Fruit fly (Drosophila melanogaster) whole organism, embryonic: ENCODE measurements around the gene bab2.

Experiments
- Aef1 ChIP-seq: fragments of 200-800 bp; sonication (Bioruptor generic); IDR thresholded peaks from 3 replicates; pipeline ENCODE4 v1.3.6; 2022; ENCODE audit warnings: missing biosample characterization, missing genetic modification characterization
- Blimp-1 ChIP-seq: fragments of 200-800 bp; sonication (Bioruptor generic); optimal IDR thresholded peaks from 3 replicates; lab custom pipeline; 2018; ENCODE audit warnings: missing biosample characterization, missing genetic modification characterization, mild to moderate bottlenecking, moderate library complexity, missing genetic modification reagents
- CG12236 ChIP-seq: fragments of 200-800 bp; sonication (Bioruptor generic); optimal IDR thresholded peaks from 2 replicates; lab custom pipeline; 2016; ENCODE audit warnings: missing biosample characterization, missing genetic modification characterization
- CG13123 ChIP-seq: fragments of 200-800 bp; sonication (Bioruptor generic); optimal IDR thresholded peaks from 2 replicates; lab custom pipeline; 2016; ENCODE audit warnings: missing biosample characterization, missing genetic modification characterization
- CG14965 ChIP-seq: fragments of 200-800 bp; sonication (Bioruptor generic); optimal IDR thresholded peaks from 2 replicates; lab custom pipeline; 2016; ENCODE audit warnings: missing biosample characterization, missing genetic modification characterization, borderline replicate concordance
- CG15269 ChIP-seq: fragments of 200-800 bp; sonication (Bioruptor generic); optimal IDR thresholded peaks from 2 replicates; lab custom pipeline; 2018; ENCODE audit warnings: missing biosample characterization, mild to moderate bottlenecking, missing genetic modification characterization, moderate library complexity
- CG1603 ChIP-seq: fragments of 200-800 bp; sonication (Bioruptor generic); optimal IDR thresholded peaks from 2 replicates; lab custom pipeline; 2019; ENCODE audit warnings: missing biosample characterization, mild to moderate bottlenecking, missing genetic modification characterization, moderate library complexity
- CG17328 ChIP-seq: fragments of 200-800 bp; sonication (Bioruptor generic); IDR thresholded peaks from 2 replicates; pipeline ENCODE4 v1.3.6; 2022; ENCODE audit warnings: missing biosample characterization, missing genetic modification characterization
- CG17802 ChIP-seq: fragments of 200-800 bp; sonication (Bioruptor generic); optimal IDR thresholded peaks from 2 replicates; lab custom pipeline; 2018; ENCODE audit warnings: missing biosample characterization, mild to moderate bottlenecking, missing genetic modification characterization, moderate library complexity
- CG18011 ChIP-seq: fragments of 200-800 bp; sonication (Bioruptor generic); optimal IDR thresholded peaks from 2 replicates; lab custom pipeline; 2017; ENCODE audit warnings: missing biosample characterization, missing genetic modification characterization, mild to moderate bottlenecking, moderate library complexity, missing genotype
- CG1832 ChIP-seq: fragments of 200-800 bp; sonication (Bioruptor generic); optimal IDR thresholded peaks from 2 replicates; lab custom pipeline; 2017; ENCODE audit warnings: missing biosample characterization, mild to moderate bottlenecking, missing genetic modification characterization, inconsistent platforms
- CG18476 ChIP-seq: fragments of 200-800 bp; sonication (Bioruptor generic); optimal IDR thresholded peaks from 2 replicates; lab custom pipeline; 2016; ENCODE audit warnings: missing biosample characterization, mild to moderate bottlenecking, missing genetic modification characterization
- CG18764 ChIP-seq: fragments of 200-800 bp; sonication (Bioruptor generic); optimal IDR thresholded peaks from 3 replicates; lab custom pipeline; 2016; ENCODE audit warnings: missing biosample characterization, missing genetic modification characterization
- CG2129 ChIP-seq: fragments of 200-800 bp; sonication (Bioruptor generic); IDR thresholded peaks from 2 replicates; pipeline ENCODE4 v1.3.6; 2022; ENCODE audit warnings: missing biosample characterization, missing genetic modification characterization; ENCODE audit not compliant: partially characterized antibody
- CG30403 ChIP-seq: fragments of 200-800 bp; sonication (Bioruptor generic); optimal IDR thresholded peaks from 3 replicates; lab custom pipeline; 2016; ENCODE audit warnings: missing biosample characterization, missing genetic modification characterization
- CG30431 ChIP-seq: fragments of 200-800 bp; sonication (Bioruptor generic); optimal IDR thresholded peaks from 2 replicates; lab custom pipeline; 2017; ENCODE audit warnings: missing biosample characterization, missing genetic modification characterization
- CG31224 ChIP-seq: fragments of 200-800 bp; sonication (Bioruptor generic); IDR thresholded peaks from 2 replicates; pipeline ENCODE4 v1.3.6; 2022; ENCODE audit warnings: missing biosample characterization, missing genetic modification characterization
- CG3163 ChIP-seq: fragments of 200-800 bp; sonication (Bioruptor generic); optimal IDR thresholded peaks from 3 replicates; lab custom pipeline; 2016; ENCODE audit warnings: missing biosample characterization, missing genetic modification characterization
- CG42726 ChIP-seq: fragments of 200-800 bp; sonication (Bioruptor generic); IDR thresholded peaks from 2 replicates; pipeline ENCODE4 v1.3.6; 2022; ENCODE audit warnings: missing biosample characterization, missing genetic modification characterization; ENCODE audit not compliant: partially characterized antibody
- CG6254 ChIP-seq: fragments of 200-800 bp; sonication (Bioruptor generic); optimal IDR thresholded peaks from 3 replicates; lab custom pipeline; 2017; ENCODE audit warnings: mild to moderate bottlenecking, missing biosample characterization, missing genetic modification reagents, missing genetic modification characterization
- CG7786 ChIP-seq: fragments of 200-800 bp; sonication (Bioruptor generic); optimal IDR thresholded peaks from 2 replicates; lab custom pipeline; 2016; ENCODE audit warnings: missing biosample characterization, missing genetic modification characterization
- CG8924 ChIP-seq: fragments of 200-800 bp; optimal IDR thresholded peaks from 3 replicates; lab custom pipeline; 2019; ENCODE audit warnings: missing biosample characterization, mild to moderate bottlenecking, missing genetic modification characterization, moderate library complexity
- CG9609 ChIP-seq: fragments of 200-800 bp; sonication (Bioruptor generic); optimal IDR thresholded peaks from 3 replicates; lab custom pipeline; 2016; ENCODE audit warnings: missing biosample characterization, missing genetic modification characterization
- D19A ChIP-seq: fragments of 200-800 bp; optimal IDR thresholded peaks from 3 replicates; lab custom pipeline; 2019; ENCODE audit warnings: missing biosample characterization, mild to moderate bottlenecking, missing genetic modification characterization, moderate library complexity
- Deaf1 ChIP-seq: fragments of 200-800 bp; optimal IDR thresholded peaks from 3 replicates; lab custom pipeline; 2019; ENCODE audit warnings: missing biosample characterization, mild to moderate bottlenecking, missing genetic modification characterization, moderate library complexity
- Elba2 ChIP-seq: fragments of 200-800 bp; sonication (Bioruptor generic); optimal IDR thresholded peaks from 3 replicates; lab custom pipeline; 2016; ENCODE audit warnings: missing biosample characterization, missing genetic modification characterization
- Fer3 ChIP-seq: fragments of 200-800 bp; sonication (Bioruptor generic); optimal IDR thresholded peaks from 2 replicates; lab custom pipeline; 2018; ENCODE audit warnings: missing biosample characterization, mild to moderate bottlenecking, missing genetic modification characterization, moderate library complexity
- H2.0 ChIP-seq: fragments of 200-800 bp; sonication (Bioruptor generic); IDR thresholded peaks from 2 replicates; pipeline ENCODE4 v1.3.6; 2022; ENCODE audit warnings: missing biosample characterization, missing genetic modification characterization
- MTF-1 ChIP-seq: fragments of 200-800 bp; sonication (Bioruptor generic); optimal IDR thresholded peaks from 2 replicates; lab custom pipeline; 2018; ENCODE audit warnings: missing biosample characterization, mild to moderate bottlenecking, missing genetic modification characterization, borderline replicate concordance
- Med ChIP-seq: fragments of 200-800 bp; sonication (Bioruptor generic); peaks from one replicate; lab custom pipeline; 2016; ENCODE audit warnings: missing biosample characterization, missing genetic modification characterization, mild to moderate bottlenecking, inconsistent platforms, moderate library complexity
- Opbp ChIP-seq: fragments of 200-800 bp; sonication (Bioruptor generic); IDR thresholded peaks from 3 replicates; pipeline ENCODE4 v1.3.6; 2022; ENCODE audit warnings: missing biosample characterization, missing genetic modification characterization; ENCODE audit not compliant: partially characterized antibody
- Pdp1 ChIP-seq, 2 experiments: fragments of 200-800 bp; sonication (Bioruptor generic); optimal IDR thresholded peaks; 3 replicates each; lab custom pipeline; 2016; ENCODE audit warnings: missing biosample characterization in 2 of 2, missing genetic modification characterization in 2 of 2, mild to moderate bottlenecking in 1 of 2, moderate library complexity in 1 of 2
- ab ChIP-seq: fragments of 200-800 bp; sonication (Bioruptor generic); optimal IDR thresholded peaks from 2 replicates; lab custom pipeline; 2016; ENCODE audit warnings: missing biosample characterization, missing genetic modification characterization
- bsh ChIP-seq, 2 experiments: fragments of 200-800 bp; sonication (Bioruptor generic); optimal IDR thresholded peaks; 2 replicates each; lab custom pipeline; 2017 to 2018; ENCODE audit warnings: mild to moderate bottlenecking in 2 of 2, missing biosample characterization in 2 of 2, missing genetic modification characterization in 2 of 2, moderate library complexity in 1 of 2
- dmrt11E ChIP-seq: fragments of 200-800 bp; sonication (Bioruptor generic); optimal IDR thresholded peaks from 3 replicates; lab custom pipeline; 2018; ENCODE audit warnings: missing biosample characterization, mild to moderate bottlenecking, missing genetic modification characterization, moderate library complexity
- ems ChIP-seq: fragments of 200-800 bp; sonication (Bioruptor generic); optimal IDR thresholded peaks from 3 replicates; lab custom pipeline; 2016; ENCODE audit warnings: missing biosample characterization, missing genetic modification characterization
- hkb ChIP-seq, 2 experiments: fragments of 200-800 bp in 1 of 2; fragments of >200 bp in 1 of 2; sonication (Bioruptor generic) in 1 of 2; IDR thresholded peaks in 1 of 2; optimal IDR thresholded peaks in 1 of 2; 2 replicates each; pipeline versions ENCODE4 v1.3.6 to Lab custom; 2017 to 2022; ENCODE audit warnings: missing biosample characterization in 1 of 2, missing genetic modification characterization in 1 of 2
- hth ChIP-seq: fragments of >200 bp; optimal IDR thresholded peaks from 2 replicates; lab custom pipeline; 2017; ENCODE audit warnings: inconsistent platforms
- kay ChIP-seq: fragments of 200-800 bp; sonication (Bioruptor generic); optimal IDR thresholded peaks from 2 replicates; lab custom pipeline; 2016; ENCODE audit warnings: missing biosample characterization, missing genetic modification characterization
- lilli ChIP-seq: fragments of 200-800 bp; sonication (Bioruptor generic); optimal IDR thresholded peaks from 3 replicates; lab custom pipeline; 2016; ENCODE audit warnings: missing biosample characterization, missing genetic modification characterization
- lmd ChIP-seq: fragments of 200-800 bp; sonication (Bioruptor generic); IDR thresholded peaks from 2 replicates; pipeline ENCODE4 v1.3.6; 2022; ENCODE audit warnings: missing biosample characterization, missing genetic modification characterization
- pan ChIP-seq, 4 experiments: fragments of >200 bp in 3 of 4; fragments of 200-800 bp in 1 of 4; sonication (Bioruptor generic) in 1 of 4; optimal IDR thresholded peaks in 3 of 4; IDR thresholded peaks in 1 of 4; 2 replicates each; pipeline versions ENCODE4 v1.3.6 to Lab custom; 2017 to 2022; ENCODE audit warnings: missing biosample characterization in 2 of 4, missing genetic modification characterization in 2 of 4, mixed read lengths in 1 of 4
- salm ChIP-seq: fragments of 200-800 bp; sonication (Bioruptor generic); optimal IDR thresholded peaks from 2 replicates; lab custom pipeline; 2018; ENCODE audit warnings: missing biosample characterization, mild to moderate bottlenecking, missing genetic modification characterization
- stc ChIP-seq: fragments of 200-800 bp; sonication (Bioruptor generic); IDR thresholded peaks from 2 replicates; pipeline ENCODE4 v1.3.6; 2022; ENCODE audit warnings: missing biosample characterization, missing genetic modification characterization
- tgo ChIP-seq: fragments of 200-800 bp; sonication (Bioruptor generic); IDR thresholded peaks from 3 replicates; pipeline ENCODE4 v1.3.6; 2022; ENCODE audit warnings: missing biosample characterization, missing genetic modification characterization
- tll ChIP-seq, 2 experiments: fragments of 200-800 bp in 1 of 2; fragments of >200 bp in 1 of 2; sonication (Bioruptor generic) in 1 of 2; optimal IDR thresholded peaks; 2 replicates each; lab custom pipeline; 2017 to 2019; ENCODE audit warnings: missing biosample characterization in 2 of 2, missing genetic modification characterization in 2 of 2, mild to moderate bottlenecking in 1 of 2, moderate library complexity in 1 of 2
- unpg ChIP-seq: fragments of 200-800 bp; sonication (Bioruptor generic); optimal IDR thresholded peaks from 3 replicates; lab custom pipeline; 2018; ENCODE audit warnings: missing biosample characterization, mild to moderate bottlenecking, missing genetic modification characterization, moderate library complexity
- wor ChIP-seq: fragments of 200-800 bp; sonication (Bioruptor generic); IDR thresholded peaks from 2 replicates; pipeline ENCODE4 v1.3.6; 2022; ENCODE audit warnings: missing biosample characterization, missing genetic modification characterization

The bab2 gene

DNA sequence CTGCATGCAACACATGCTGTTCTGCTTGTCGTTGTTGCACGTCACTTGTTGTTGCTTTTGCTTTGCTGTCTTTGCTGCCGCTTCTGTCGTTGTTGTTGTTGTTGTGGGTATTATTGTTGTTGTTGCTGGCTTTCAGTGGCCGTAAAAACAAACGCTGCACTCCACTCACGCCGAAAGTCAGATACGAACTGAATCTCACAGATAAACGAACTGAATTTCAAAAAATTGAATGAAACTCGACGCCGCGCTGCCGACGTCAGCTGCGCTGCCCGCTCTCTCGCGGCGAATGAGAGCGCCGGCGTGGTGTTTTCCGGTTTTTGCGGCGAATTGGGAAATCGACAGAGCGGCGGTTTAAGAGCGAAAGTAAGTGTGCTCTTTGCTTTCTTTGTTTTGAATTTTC is at the start of gene bab2 (continued):
- TF ChIP-seq salm (tag; lab: Kevin White, UChicago) (peak; percentile 28), CG17328 (GFP tag; lab: Robert Waterston, UW) (peak; percentile 31; the same call in 1 of the 2 replicates), CG30403 (no peak), D19A (peak; percentile 33), CG18011 (no peak), hkb (optimal IDR thresholded peaks at IDR 0.05; lab: Kevin White, UChicago) (no peak), hkb (GFP tag; IDR thresholded peaks at IDR 0.05; lab: Robert Waterston, UW) (0 out of 2 replicates have a peak, but pooled peaks have one; percentile 33), Elba2 (GFP tag; lab: Kevin White, UChicago) (no peak), pan (optimal IDR thresholded peaks at IDR 0.05; lab: Kevin White, UChicago) (no peak), pan (GFP tag; optimal IDR thresholded peaks at IDR 0.05 in 1 of 2, IDR thresholded peaks at IDR 0.05 in 1 of 2) (peak in 1 of 2 experiments; percentile 11), kay (GFP tag; lab: Kevin White, UChicago) (no peak), CG30431 (GFP tag; lab: Kevin White, UChicago) (no peak), CG15269 (tag; lab: Kevin White, UChicago) (no peak), CG42726 (GFP tag; lab: Robert Waterston, UW) (peak; percentile 71; the same call in 1 of the 2 replicates), Opbp (GFP tag; lab: Robert Waterston, UW) (peak; percentile 75), CG12236 (GFP tag; lab: Kevin White, UChicago) (peak; percentile 3), CG3163 (GFP tag; lab: Kevin White, UChicago) (peak; percentile 95), wor (GFP tag; lab: Robert Waterston, UW) (no peak), stc (GFP tag; lab: Robert Waterston, UW) (peak; percentile 62; the same call in 1 of the 2 replicates), CG9609 (GFP tag; lab: Kevin White, UChicago) (no peak), lmd (no peak), H2.0 (GFP tag; lab: Robert Waterston, UW) (0 out of 2 replicates have a peak, but pooled peaks have one; percentile 8), CG18476 (no peak), lilli (GFP tag; lab: Kevin White, UChicago) (peak; percentile 12), MTF-1 (GFP tag; lab: Kevin White, UChicago) (peak; percentile 32), tll (GFP tag; optimal IDR thresholded peaks at IDR 0.05; lab: Kevin White, UChicago) (peak in 1 of 2 experiments; percentile 43), Med (peak; percentile 90), CG17802 (tag; lab: Kevin White, UChicago) (no peak), CG13123 (peak; percentile 14), Deaf1 (tag; lab: Kevin White, UChicago) (peak; percentile 93), ab (GFP tag; lab: Kevin White, UChicago) (no peak), CG2129 (no peak), CG18764 (GFP tag; lab: Kevin White, UChicago) (no peak), CG14965 (no peak), unpg (GFP tag; lab: Kevin White, UChicago) (peak; percentile 22), dmrt11E (tag; lab: Kevin White, UChicago) (no peak), CG1832 (GFP tag; lab: Kevin White, UChicago) (no peak), CG7786 (GFP tag; lab: Kevin White, UChicago) (no peak), tgo (GFP tag; lab: Robert Waterston, UW) (no peak), Aef1 (GFP tag; lab: Robert Waterston, UW) (peak; percentile 62; the same call in 2 of the 3 replicates), Fer3 (tag; lab: Kevin White, UChicago) (no peak), Blimp-1 (GFP tag; lab: Kevin White, UChicago) (peak; percentile 5), bsh (GFP tag; optimal IDR thresholded peaks at IDR 0.05; lab: Kevin White, UChicago) (peak; percentile 18 to 21), CG8924 (tag; lab: Kevin White, UChicago) (peak; percentile 72), ems (GFP tag; lab: Kevin White, UChicago) (no peak), CG6254 (GFP tag; lab: Kevin White, UChicago) (no peak), CG31224 (0 out of 2 replicates have a peak, but pooled peaks have one; percentile 24), hth (lab: Kevin White, UChicago) (no peak), CG1603 (tag; lab: Kevin White, UChicago) (peak; percentile 16), Pdp1 (GFP tag; optimal IDR thresholded peaks at IDR 0.05; lab: Kevin White, UChicago) (peak in 1 of 2 experiments; percentile 20)
